Worm (Caenorhabditis elegans) whole organism, L4 larva: ENCODE data around the gene C49H3.16.

Experiments
- daf-16 ChIP-seq, 3 experiments: sonication (generic microtip); optimal IDR thresholded peaks; 2 replicates each; lab custom pipeline; 2016 to 2017; ENCODE audit warnings: missing genetic modification characterization in 3 of 3, missing genetic modification reagents in 3 of 3, mild to moderate bottlenecking in 2 of 3, missing compliant biosample characterization in 2 of 3, missing biosample characterization in 1 of 3, moderate library complexity in 1 of 3
- mdt-29 ChIP-seq: fragments of 200-800 bp; sonication (Bioruptor generic); IDR thresholded peaks from 2 replicates; pipeline ENCODE4 v1.3.6; 2022; ENCODE audit warnings: missing genetic modification reagents, missing genetic modification characterization, missing compliant biosample characterization
- mxl-2 ChIP-seq: fragments of 200-800 bp; sonication (Bioruptor generic); conservative IDR thresholded peaks from 2 replicates; pipeline ENCODE4 v1.3.6; 2022; ENCODE audit warnings: missing genetic modification reagents, missing genetic modification characterization, missing compliant biosample characterization
- nhr-10 ChIP-seq: fragments of 150-350 bp; optimal IDR thresholded peaks from 2 replicates; lab custom pipeline; 2014; ENCODE audit warnings: missing biosample characterization, missing genetic modification characterization
- nhr-102 ChIP-seq: sonication (generic microtip); optimal IDR thresholded peaks from 2 replicates; lab custom pipeline; 2016; ENCODE audit warnings: mild to moderate bottlenecking, missing genetic modification characterization, moderate library complexity, missing compliant biosample characterization
- nhr-28 ChIP-seq: fragments of 150-350 bp; optimal IDR thresholded peaks from 2 replicates; lab custom pipeline; 2014; ENCODE audit warnings: missing biosample characterization, missing genetic modification characterization
- vab-7 ChIP-seq: fragments of 200-800 bp; sonication (Bioruptor generic); IDR thresholded peaks from 2 replicates; pipeline ENCODE4 v1.3.6; 2022; ENCODE audit warnings: missing genetic modification reagents, missing genetic modification characterization, missing compliant biosample characterization
- ztf-7 ChIP-seq: fragments of 150-350 bp; optimal IDR thresholded peaks from 2 replicates; lab custom pipeline; 2014; ENCODE audit warnings: missing biosample characterization, missing genetic modification characterization

C49H3.16 gene

ce11 chrIV:7961889-7962342 is 41.7 kb downstream of the C49H3.16 start (continued):
- no peak for TF ChIP-seq ztf-7 (tag; lab: Kevin White, UChicago)
- TF ChIP-seq nhr-28 (tag; lab: Kevin White, UChicago), result no peak

- TF ChIP-seq daf-16 (GFP tag; optimal IDR thresholded peaks at IDR 0.05; lab: Kevin White, UChicago) (no peak), daf-16 (tag; optimal IDR thresholded peaks at IDR 0.05; lab: Kevin White, UChicago) (no peak), vab-7 (GFP tag; lab: Robert Waterston, UW) (no peak), mdt-29 (no peak), nhr-102 (tag; lab: Kevin White, UChicago) (no peak), mxl-2 (GFP tag; lab: Robert Waterston, UW) (no peak), nhr-10 (tag; lab: Kevin White, UChicago) (no peak)
- TF ChIP-seq, all 104 proteins: peak for 0
These were observed 46.8 kb downstream of the C49H3.16 start, which contains the start of gene F57H12.5 for ce11 chrIV:7967006-7967405. TSS of gene F57H12.5 (plus strand) at chrIV:7967306.
